In the genomic region with DNA sequence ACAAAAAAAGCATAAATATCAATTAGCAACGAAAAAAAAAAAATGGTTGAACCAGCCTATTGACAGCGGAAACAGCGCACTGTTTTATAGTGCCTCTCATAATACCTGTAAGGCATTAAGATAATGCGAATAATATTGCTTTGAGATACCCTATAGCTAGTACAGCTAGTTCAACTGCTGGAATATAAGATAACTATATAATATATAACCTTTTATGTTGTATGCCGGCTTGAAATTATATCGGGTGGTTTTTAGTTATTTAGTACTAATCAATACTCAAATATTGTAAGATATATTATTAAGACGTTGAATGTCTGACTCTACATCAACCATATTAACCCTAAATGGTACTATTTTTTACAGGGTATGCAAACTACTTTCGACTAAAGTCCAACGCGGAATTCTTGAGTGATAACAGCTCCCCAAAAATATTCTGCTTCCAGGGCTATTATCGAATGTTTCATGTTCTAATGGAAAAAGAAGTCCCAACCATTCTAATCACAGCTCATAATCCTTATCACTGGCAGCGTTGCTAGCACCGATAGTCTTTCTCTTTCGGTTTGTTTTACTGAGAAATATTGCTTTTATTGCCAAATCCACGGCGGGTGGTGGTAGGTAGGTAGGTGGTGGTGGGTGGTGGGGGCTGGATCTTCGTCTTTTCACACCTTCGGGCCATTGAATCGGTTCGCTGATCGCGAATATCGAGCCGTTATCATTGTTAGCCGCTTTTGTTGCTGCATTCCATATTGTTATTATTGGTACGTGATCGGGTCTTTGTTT, we compare ENCODE assay signal across 4 fruit fly cellular contexts.
TF ChIP-seq lines count a peak whose summit lies in the region.

No protein-coding gene starts in this region.

TF ChIP-seq in whole organism, adult, 20 proteins besides CTCF, POLR2A, EP300 and RAD21 (continued from another document):
- peak; percentile 95 for TF ChIP-seq CG7101 (tag; optimal IDR thresholded peaks at IDR 0.05; lab: Kevin White, UChicago)
- TF ChIP-seq kay (GFP tag; lab: Kevin White, UChicago; ENCODE audit: borderline replicate concordance) = peak; percentile 67
- peak; percentile 14 for TF ChIP-seq ovo (GFP tag; optimal IDR thresholded peaks at IDR 0.05; lab: Kevin White, UChicago)
- peak; percentile 84 for TF ChIP-seq CG11617 (GFP tag; optimal IDR thresholded peaks at IDR 0.05; lab: Kevin White, UChicago)

TF ChIP-seq in whole organism, embryonic, 481 proteins besides CTCF, POLR2A, EP300 and RAD21 (continued from another document and continues in another):
- TF ChIP-seq mam (GFP tag; optimal IDR thresholded peaks at IDR 0.05; lab: Kevin White, UChicago) = peak; percentile 46
- peak in 1 of 2 experiments; percentile 65 for TF ChIP-seq bsh (GFP tag; optimal IDR thresholded peaks at IDR 0.05; lab: Kevin White, UChicago)
- TF ChIP-seq Hmr (GFP tag; optimal IDR thresholded peaks at IDR 0.05; lab: Kevin White, UChicago) = peak; percentile 93
- peak; percentile 14 for TF ChIP-seq CG6765 (GFP tag; optimal IDR thresholded peaks at IDR 0.05; lab: Kevin White, UChicago)
- peak; percentile 41 for TF ChIP-seq nau (GFP tag; optimal IDR thresholded peaks at IDR 0.05; lab: Kevin White, UChicago)
- TF ChIP-seq rib (GFP tag; IDR thresholded peaks at IDR 0.05; lab: Robert Waterston, UW) = peak; percentile 88
- TF ChIP-seq CG33557 (GFP tag; optimal IDR thresholded peaks at IDR 0.05; lab: Kevin White, UChicago) = no peak
- TF ChIP-seq CrebB (tag; optimal IDR thresholded peaks at IDR 0.05; lab: Kevin White, UChicago) = peak; percentile 63
- no peak for TF ChIP-seq CG7357 (GFP tag; IDR thresholded peaks at IDR 0.05; lab: Robert Waterston, UW)
- TF ChIP-seq lmd (GFP tag; IDR thresholded peaks at IDR 0.05; lab: Robert Waterston, UW) = peak; percentile 87
- no peak for TF ChIP-seq CG1832 (GFP tag; optimal IDR thresholded peaks at IDR 0.05; lab: Kevin White, UChicago)
- peak; percentile 22; the same call in 1 of the 3 replicates for TF ChIP-seq sr (GFP tag; IDR thresholded peaks at IDR 0.05; lab: Robert Waterston, UW)
- peak; percentile 65 for TF ChIP-seq onecut (GFP tag; IDR thresholded peaks at IDR 0.05; lab: Robert Waterston, UW)
- TF ChIP-seq Camta (GFP tag; optimal IDR thresholded peaks at IDR 0.05; lab: Kevin White, UChicago) = no peak
- no peak for TF ChIP-seq CG7271 (tag; optimal IDR thresholded peaks at IDR 0.05; lab: Kevin White, UChicago)
- TF ChIP-seq crc (GFP tag; optimal IDR thresholded peaks at IDR 0.05; lab: Kevin White, UChicago) = no peak
- no peak for TF ChIP-seq CG10565 (GFP tag; optimal IDR thresholded peaks at IDR 0.05; lab: Kevin White, UChicago)
- peak; percentile 0 for TF ChIP-seq CG12071 (GFP tag; optimal IDR thresholded peaks at IDR 0.05; lab: Kevin White, UChicago)
- peak; percentile 65; the same call in 2 of the 3 replicates for TF ChIP-seq so (GFP tag; IDR thresholded peaks at IDR 0.05; lab: Robert Waterston, UW)
- no peak for TF ChIP-seq aop (GFP tag; IDR thresholded peaks at IDR 0.05; lab: Robert Waterston, UW)
- TF ChIP-seq pho (GFP tag; optimal IDR thresholded peaks at IDR 0.05; lab: Kevin White, UChicago) = peak; percentile 51
- TF ChIP-seq Hand (GFP tag; optimal IDR thresholded peaks at IDR 0.05; lab: Kevin White, UChicago) = peak; percentile 88
- peak; percentile 38; the same call in 3 of the 4 replicates for TF ChIP-seq Gug (GFP tag; IDR thresholded peaks at IDR 0.05; lab: Robert Waterston, UW)
- no peak for TF ChIP-seq CkIIα-i1 (GFP tag; IDR thresholded peaks at IDR 0.05; lab: Robert Waterston, UW)
- TF ChIP-seq Ada2b (GFP tag; IDR thresholded peaks at IDR 0.05; lab: Robert Waterston, UW) = peak; percentile 72
- peak; percentile 86 for TF ChIP-seq CG7839 (tag; optimal IDR thresholded peaks at IDR 0.05; lab: Kevin White, UChicago)
- TF ChIP-seq Bgb (GFP tag; IDR thresholded peaks at IDR 0.05; lab: Robert Waterston, UW; ENCODE audit: partially characterized antibody) = no peak
- TF ChIP-seq Spps (tag; optimal IDR thresholded peaks at IDR 0.05; lab: Kevin White, UChicago) = no peak
- peak in 1 of 2 experiments; percentile 60 for TF ChIP-seq Hr78 (GFP tag; optimal IDR thresholded peaks at IDR 0.05; lab: Kevin White, UChicago)
- no peak for TF ChIP-seq CG2202 (tag; optimal IDR thresholded peaks at IDR 0.05; lab: Kevin White, UChicago)
- no peak for TF ChIP-seq Side (GFP tag; optimal IDR thresholded peaks at IDR 0.05; lab: Kevin White, UChicago)
- TF ChIP-seq MESR4 (GFP tag; optimal IDR thresholded peaks at IDR 0.05; lab: Kevin White, UChicago) = no peak
- TF ChIP-seq CoRest (tag; optimal IDR thresholded peaks at IDR 0.05; lab: Kevin White, UChicago) = peak; percentile 84
- TF ChIP-seq Mes4 (GFP tag; optimal IDR thresholded peaks at IDR 0.05; lab: Kevin White, UChicago) = no peak
- peak; percentile 77 for TF ChIP-seq Oli (tag; optimal IDR thresholded peaks at IDR 0.05; lab: Kevin White, UChicago)
- no peak for TF ChIP-seq CG15479 (GFP tag; optimal IDR thresholded peaks at IDR 0.05; lab: Kevin White, UChicago)
- no peak for TF ChIP-seq gt (GFP tag; IDR thresholded peaks at IDR 0.05; lab: Robert Waterston, UW)
- TF ChIP-seq kay (GFP tag; optimal IDR thresholded peaks at IDR 0.05; lab: Kevin White, UChicago) = no peak
- peak; percentile 75 for TF ChIP-seq ttk (GFP tag; IDR thresholded peaks at IDR 0.05; lab: Robert Waterston, UW)
- TF ChIP-seq Max (GFP tag; optimal IDR thresholded peaks at IDR 0.05; lab: Kevin White, UChicago) = no peak

TF ChIP-seq in whole organism, prepupa, 60 proteins besides CTCF, POLR2A, EP300 and RAD21 (continued from another document):
- no peak for TF ChIP-seq CG1621 (tag; optimal IDR thresholded peaks at IDR 0.05; lab: Kevin White, UChicago)
- TF ChIP-seq spab (GFP tag; optimal IDR thresholded peaks at IDR 0.05; lab: Kevin White, UChicago) = no peak
- 0 out of 2 replicates have a peak, but pooled peaks have one; percentile 8 for TF ChIP-seq Gug (GFP tag; IDR thresholded peaks at IDR 0.05; lab: Robert Waterston, UW)
- no peak for TF ChIP-seq Hr38 (GFP tag; optimal IDR thresholded peaks at IDR 0.05; lab: Kevin White, UChicago)
- TF ChIP-seq CG9139 (GFP tag; optimal IDR thresholded peaks at IDR 0.05; lab: Kevin White, UChicago) = no peak
- no peak for TF ChIP-seq Sox15 (GFP tag; optimal IDR thresholded peaks at IDR 0.05; lab: Kevin White, UChicago)
- peak; percentile 21 for TF ChIP-seq esn (GFP tag; optimal IDR thresholded peaks at IDR 0.05; lab: Kevin White, UChicago)
- no peak for TF ChIP-seq CG3032 (tag; optimal IDR thresholded peaks at IDR 0.05; lab: Kevin White, UChicago)
- TF ChIP-seq Sox14 (GFP tag; optimal IDR thresholded peaks at IDR 0.05; lab: Kevin White, UChicago) = no peak
- peak; percentile 31 for TF ChIP-seq CG34406 (GFP tag; optimal IDR thresholded peaks at IDR 0.05; lab: Kevin White, UChicago)
- TF ChIP-seq CG10669 (GFP tag; optimal IDR thresholded peaks at IDR 0.05; lab: Kevin White, UChicago) = no peak
- TF ChIP-seq ss (GFP tag; optimal IDR thresholded peaks at IDR 0.05; lab: Kevin White, UChicago) = no peak
- TF ChIP-seq Blimp-1 (GFP tag; optimal IDR thresholded peaks at IDR 0.05; lab: Kevin White, UChicago) = no peak
- no peak for TF ChIP-seq CG6163 (GFP tag; IDR thresholded peaks at IDR 0.05; lab: Robert Waterston, UW)
- TF ChIP-seq Ets96B (tag; optimal IDR thresholded peaks at IDR 0.05; lab: Kevin White, UChicago) = peak; percentile 48
- TF ChIP-seq Hr4 (GFP tag; optimal IDR thresholded peaks at IDR 0.05; lab: Kevin White, UChicago) = peak; percentile 41
- TF ChIP-seq Ets21C (GFP tag; optimal IDR thresholded peaks at IDR 0.05; lab: Kevin White, UChicago) = no peak
- no peak for TF ChIP-seq topi (GFP tag; optimal IDR thresholded peaks at IDR 0.05; lab: Kevin White, UChicago)
- peak; percentile 49; the same call in 1 of the 3 replicates for TF ChIP-seq eg (GFP tag; IDR thresholded peaks at IDR 0.05; lab: Robert Waterston, UW)
- no peak for TF ChIP-seq svp (GFP tag; lab: Kevin White, UChicago)
- peak; percentile 11 for TF ChIP-seq Eip75B (GFP tag; optimal IDR thresholded peaks at IDR 0.05; lab: Kevin White, UChicago)
- no peak for TF ChIP-seq salr (GFP tag; optimal IDR thresholded peaks at IDR 0.05; lab: Kevin White, UChicago)
- no peak for TF ChIP-seq acj6 (GFP tag; optimal IDR thresholded peaks at IDR 0.05; lab: Kevin White, UChicago)
- TF ChIP-seq CG16779 (tag; optimal IDR thresholded peaks at IDR 0.05; lab: Kevin White, UChicago) = no peak
- TF ChIP-seq net (GFP tag; optimal IDR thresholded peaks at IDR 0.05; lab: Kevin White, UChicago) = no peak
- no peak for TF ChIP-seq CG6854 (GFP tag; optimal IDR thresholded peaks at IDR 0.05; lab: Kevin White, UChicago)
- TF ChIP-seq CG11762 (GFP tag; optimal IDR thresholded peaks at IDR 0.05; lab: Kevin White, UChicago; ENCODE audit: insufficient read depth) = no peak
- no peak for TF ChIP-seq CG11902 (GFP tag; optimal IDR thresholded peaks at IDR 0.05; lab: Kevin White, UChicago)
- TF ChIP-seq achi (GFP tag; optimal IDR thresholded peaks at IDR 0.05; lab: Kevin White, UChicago) = peak; percentile 15
- no peak for TF ChIP-seq pdm3 (GFP tag; optimal IDR thresholded peaks at IDR 0.05; lab: Kevin White, UChicago)
- no peak for TF ChIP-seq CG31627 (GFP tag; optimal IDR thresholded peaks at IDR 0.05; lab: Kevin White, UChicago)
- TF ChIP-seq CG7368 (GFP tag; optimal IDR thresholded peaks at IDR 0.05; lab: Kevin White, UChicago) = no peak
- TF ChIP-seq vri (GFP tag; optimal IDR thresholded peaks at IDR 0.05; lab: Kevin White, UChicago) = peak; percentile 74
- TF ChIP-seq CG8119 (GFP tag; IDR thresholded peaks at IDR 0.05; lab: Robert Waterston, UW) = peak; percentile 64
- no peak for TF ChIP-seq CG6808 (GFP tag; optimal IDR thresholded peaks at IDR 0.05; lab: Kevin White, UChicago)
- peak; percentile 18 for TF ChIP-seq CG10631 (GFP tag; optimal IDR thresholded peaks at IDR 0.05; lab: Kevin White, UChicago)
- no peak for TF ChIP-seq Eip93F (GFP tag; optimal IDR thresholded peaks at IDR 0.05; lab: Kevin White, UChicago)
- no peak for TF ChIP-seq CG3919 (GFP tag; optimal IDR thresholded peaks at IDR 0.05; lab: Kevin White, UChicago)
- no peak for TF ChIP-seq CG6276 (GFP tag; optimal IDR thresholded peaks at IDR 0.05; lab: Kevin White, UChicago)
- TF ChIP-seq CG4318 (GFP tag; optimal IDR thresholded peaks at IDR 0.05; lab: Kevin White, UChicago) = no peak
- TF ChIP-seq Sox102F (GFP tag; optimal IDR thresholded peaks at IDR 0.05; lab: Kevin White, UChicago) = no peak
- peak; percentile 3 for TF ChIP-seq lz (GFP tag; optimal IDR thresholded peaks at IDR 0.05; lab: Kevin White, UChicago)
TF ChIP-seq in whole organism, prepupa: peak in this region for 17.

TF ChIP-seq in whole organism, pupa, 21 proteins besides CTCF, POLR2A, EP300 and RAD21 (continued from another document):
- TF ChIP-seq CG34367 (tag; optimal IDR thresholded peaks at IDR 0.05; lab: Kevin White, UChicago) = peak; percentile 25
